Fruit fly (Drosophila melanogaster): Measurements from ENCODE around the gene spd-2.
A peak's percentile ranks its signal among the peaks of the same experiment; 100 is the strongest.

spd-2 gene

dm6 chr3L:16586989-16587388 is 7.8 kb downstream of the spd-2 start, which contains the start of the genes Syx8 and CG32163:
Syx8 (minus strand) TSS chr3L:16587057.
CG32163 (plus strand) TSS chr3L:16587157.
- TF ChIP-seq lz (GFP tag; optimal IDR thresholded peaks at IDR 0.05) (no peak), CG6808 (GFP tag; optimal IDR thresholded peaks at IDR 0.05) (no peak), Sox14 (GFP tag; optimal IDR thresholded peaks at IDR 0.05) (peak; percentile 32)

dm6 chr3L:16584074-16584578 is 10.7 kb downstream of the spd-2 start, which contains the start of gene UQCR-C2:
UQCR-C2 (plus strand) TSS chr3L:16584124.
- TF ChIP-seq CG31627 (GFP tag; optimal IDR thresholded peaks at IDR 0.05) (no peak), esn (GFP tag; optimal IDR thresholded peaks at IDR 0.05) (peak; percentile 18), Eip93F (GFP tag; optimal IDR thresholded peaks at IDR 0.05) (no peak), CG1621 (tag; optimal IDR thresholded peaks at IDR 0.05) (peak; percentile 78), Hr39 (GFP tag; optimal IDR thresholded peaks at IDR 0.05) (no peak), Sox14 (GFP tag; optimal IDR thresholded peaks at IDR 0.05) (peak; percentile 34), Eip78C (GFP tag) (peak; percentile 42), lz (GFP tag; optimal IDR thresholded peaks at IDR 0.05) (peak; percentile 31), fkh (GFP tag; optimal IDR thresholded peaks at IDR 0.05) (no peak), Blimp-1 (GFP tag; optimal IDR thresholded peaks at IDR 0.05) (no peak), CG3032 (tag; optimal IDR thresholded peaks at IDR 0.05) (peak; percentile 17), topi (GFP tag; optimal IDR thresholded peaks at IDR 0.05) (peak; percentile 16), CG16779 (tag; optimal IDR thresholded peaks at IDR 0.05) (no peak)

- TF ChIP-seq salr (GFP tag; optimal IDR thresholded peaks at IDR 0.05) (no peak), CG16779 (tag; optimal IDR thresholded peaks at IDR 0.05) (no peak), dsx (GFP tag; optimal IDR thresholded peaks at IDR 0.05; ENCODE audit: poor library complexity, severe bottlenecking) (peak; percentile 3), CG4318 (GFP tag; optimal IDR thresholded peaks at IDR 0.05) (no peak), pdm3 (GFP tag; optimal IDR thresholded peaks at IDR 0.05) (no peak), fd85E (GFP tag; optimal IDR thresholded peaks at IDR 0.05) (no peak), Hr38 (GFP tag; optimal IDR thresholded peaks at IDR 0.05) (no peak), Ets21C (GFP tag; optimal IDR thresholded peaks at IDR 0.05) (no peak), CG10631 (GFP tag; optimal IDR thresholded peaks at IDR 0.05) (peak; percentile 41), ss (GFP tag; optimal IDR thresholded peaks at IDR 0.05) (no peak), CG32006 (GFP tag; optimal IDR thresholded peaks at IDR 0.05) (peak; percentile 20), CG34406 (GFP tag; optimal IDR thresholded peaks at IDR 0.05) (peak; percentile 2), CG8319 (GFP tag; optimal IDR thresholded peaks at IDR 0.05) (no peak), esn (GFP tag; optimal IDR thresholded peaks at IDR 0.05) (peak; percentile 47), OdsH (GFP tag; optimal IDR thresholded peaks at IDR 0.05) (peak; percentile 23), CG10669 (GFP tag; optimal IDR thresholded peaks at IDR 0.05) (no peak), svp (GFP tag) (no peak), Eip75B (GFP tag; optimal IDR thresholded peaks at IDR 0.05) (peak; percentile 37), Gug (GFP tag; IDR thresholded peaks at IDR 0.05) (0 out of 2 replicates have a peak, but pooled peaks have one; percentile 8), Eip78C (GFP tag) (peak; percentile 80), CG15336 (GFP tag; IDR thresholded peaks at IDR 0.05) (0 out of 2 replicates have a peak, but pooled peaks have one; percentile 12), CG11294 (GFP tag; IDR thresholded peaks at IDR 0.05) (no peak), achi (GFP tag; optimal IDR thresholded peaks at IDR 0.05) (no peak), Sox102F (GFP tag; optimal IDR thresholded peaks at IDR 0.05) (no peak), CG6276 (GFP tag; optimal IDR thresholded peaks at IDR 0.05) (no peak), fd59A (GFP tag; optimal IDR thresholded peaks at IDR 0.05) (no peak), Ets96B (tag; optimal IDR thresholded peaks at IDR 0.05) (peak; percentile 17), lz (GFP tag; optimal IDR thresholded peaks at IDR 0.05) (peak; percentile 53), Lpt (GFP tag; optimal IDR thresholded peaks at IDR 0.05) (no peak), CG6792 (GFP tag; optimal IDR thresholded peaks at IDR 0.05) (no peak), CG1621 (tag; optimal IDR thresholded peaks at IDR 0.05) (no peak), Eip93F (GFP tag; optimal IDR thresholded peaks at IDR 0.05) (no peak), Hr39 (GFP tag; optimal IDR thresholded peaks at IDR 0.05) (peak; percentile 45), Smox (GFP tag; optimal IDR thresholded peaks at IDR 0.05) (no peak), topi (GFP tag; optimal IDR thresholded peaks at IDR 0.05) (peak; percentile 25), CG8632 (GFP tag; optimal IDR thresholded peaks at IDR 0.05) (peak; percentile 12), fkh (GFP tag; optimal IDR thresholded peaks at IDR 0.05) (no peak), CG31627 (GFP tag; optimal IDR thresholded peaks at IDR 0.05) (peak; percentile 33), Blimp-1 (GFP tag; optimal IDR thresholded peaks at IDR 0.05) (no peak), acj6 (GFP tag; optimal IDR thresholded peaks at IDR 0.05) (peak; percentile 8), CG6808 (GFP tag; optimal IDR thresholded peaks at IDR 0.05) (no peak), Hr4 (GFP tag; optimal IDR thresholded peaks at IDR 0.05) (peak; percentile 38)
These were observed 12.0 kb downstream of the spd-2 start, which contains the start of gene Rpn12 for dm6 chr3L:16582678-16583315. Rpn12 (plus strand) TSS chr3L:16583028.
